Worm (Caenorhabditis elegans) whole organism, young adult: ENCODE measurements around the gene B0034.7.

ENCODE experiments used
- ztf-18 ChIP-seq: sonication (generic microtip); optimal IDR thresholded peaks from 2 replicates; lab custom pipeline; 2016; ENCODE audit warnings: missing genotype, mild to moderate bottlenecking, missing genetic modification characterization, missing compliant biosample characterization
- ztf-26 ChIP-seq: sonication (generic microtip); optimal IDR thresholded peaks from 2 replicates; lab custom pipeline; 2017; ENCODE audit warnings: missing genetic modification characterization, missing compliant biosample characterization

DNA sequence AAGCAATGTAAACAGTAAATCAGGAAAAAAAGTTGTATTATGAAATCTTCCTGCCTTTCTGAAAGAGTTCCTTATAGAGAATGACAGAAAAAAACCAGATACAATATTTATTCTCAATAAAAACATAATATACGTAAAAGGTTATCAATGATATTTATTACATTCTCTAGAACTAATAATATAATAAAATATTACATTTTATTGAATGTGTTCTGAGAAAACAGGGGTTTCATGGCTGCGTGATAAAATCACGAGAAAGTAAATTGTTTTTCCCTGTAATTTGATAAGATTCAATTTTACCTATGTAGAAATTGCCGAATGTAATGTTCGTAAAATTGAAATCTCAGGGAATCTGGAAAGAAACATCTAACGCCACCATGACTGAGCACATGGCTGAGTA, 3.5 kb downstream of the B0034.7 start:
- no peak for TF ChIP-seq ztf-18 (tag; lab: Kevin White, UChicago)
- no peak for TF ChIP-seq ztf-26 (tag; lab: Kevin White, UChicago)
